Worm (Caenorhabditis elegans): Measurements from ENCODE around the gene ZK1251.3.

DNA sequence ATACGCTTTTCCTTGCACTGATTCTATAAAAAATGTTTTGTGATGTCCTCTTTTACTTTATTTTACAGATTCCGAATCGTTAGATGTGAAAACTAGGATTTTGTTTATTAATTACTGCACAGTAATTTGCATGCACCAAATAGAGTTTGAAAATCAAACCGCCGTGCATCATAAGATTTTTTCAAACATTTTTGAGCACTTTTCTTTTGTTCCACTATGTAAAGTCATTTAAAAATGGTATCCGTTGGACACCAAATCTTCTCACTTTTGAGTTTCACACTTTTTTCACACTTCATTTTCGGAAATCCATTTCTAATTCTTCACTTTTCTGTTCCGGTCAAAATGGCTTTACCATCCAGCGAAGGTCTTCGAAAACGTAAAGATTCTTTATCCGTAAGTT lies 40.3 kb upstream of the ZK1251.3 start, which contains the start of gene degl-2:
- TF ChIP-seq egl-27 (tag; optimal IDR thresholded peaks at IDR 0.05) (no peak), pqm-1 (tag; optimal IDR thresholded peaks at IDR 0.05) (no peak), fkh-10 (GFP tag; optimal IDR thresholded peaks at IDR 0.05) (no peak), lin-15B (tag; optimal IDR thresholded peaks at IDR 0.05) (no peak)

Data from whole organism, L3 larva.